Worm (Caenorhabditis elegans) whole organism, young adult: ENCODE measurements around the gene trap-3.

Source experiments
- B0336.3 ChIP-seq: fragments of 200-800 bp; sonication (Bioruptor generic); IDR thresholded peaks from 2 replicates; pipeline ENCODE4 v1.3.6; 2022; ENCODE audit warnings: missing genetic modification characterization, missing compliant biosample characterization
- K12H6.12 ChIP-seq: fragments of 200-800 bp; sonication (Bioruptor generic); optimal IDR thresholded peaks from 2 replicates; lab custom pipeline; 2018; ENCODE audit warnings: mild to moderate bottlenecking, missing genetic modification characterization, missing compliant biosample characterization
- ZK185.1 ChIP-seq: sonication (generic microtip); optimal IDR thresholded peaks from 2 replicates; lab custom pipeline; 2016; ENCODE audit warnings: mild to moderate bottlenecking, missing genetic modification characterization, missing compliant biosample characterization; ENCODE audit not compliant: poor library complexity, severe bottlenecking
- ama-1 ChIP-seq, 3 experiments: fragments of 150-350 bp in 1 of 3; sonication (generic microtip) in 2 of 3; optimal IDR thresholded peaks; 2 replicates each; lab custom pipeline; 2014 to 2018; ENCODE audit warnings: missing biosample characterization in 2 of 3, missing genetic modification characterization in 2 of 3, missing genetic modification reagents in 2 of 3
- attf-5 ChIP-seq: fragments of 200-800 bp; sonication (Bioruptor generic); optimal IDR thresholded peaks from 2 replicates; lab custom pipeline; 2018; ENCODE audit warnings: mild to moderate bottlenecking, missing genetic modification characterization, missing compliant biosample characterization
- egl-44 ChIP-seq: fragments of 200-800 bp; sonication (Bioruptor generic); IDR thresholded peaks from 2 replicates; pipeline ENCODE4 v1.3.6; 2022; ENCODE audit warnings: missing genetic modification reagents, missing genetic modification characterization, missing compliant biosample characterization
- egrh-3 ChIP-seq: fragments of 200-800 bp; sonication (Bioruptor generic); IDR thresholded peaks from 2 replicates; pipeline ENCODE4 v1.3.6; 2022; ENCODE audit warnings: missing genetic modification reagents, missing genetic modification characterization, missing compliant biosample characterization
- ets-4 ChIP-seq: fragments of 200-800 bp; sonication (Bioruptor generic); optimal IDR thresholded peaks from 2 replicates; lab custom pipeline; 2018; ENCODE audit warnings: mild to moderate bottlenecking, missing genetic modification characterization, missing compliant biosample characterization
- hsf-1 ChIP-seq: fragments of 200-800 bp; sonication (Bioruptor generic); IDR thresholded peaks from 2 replicates; pipeline ENCODE4 v1.3.6; 2022; ENCODE audit warnings: missing genetic modification reagents, missing genetic modification characterization, missing compliant biosample characterization
- lin-26 ChIP-seq: fragments of 200-800 bp; sonication (Bioruptor generic); IDR thresholded peaks from 2 replicates; pipeline ENCODE4 v1.3.6; 2022; ENCODE audit warnings: missing genetic modification reagents, missing genetic modification characterization, missing compliant biosample characterization
- ztf-22 ChIP-seq: fragments of 200-800 bp; sonication (Bioruptor generic); optimal IDR thresholded peaks from 2 replicates; lab custom pipeline; 2018; ENCODE audit warnings: mild to moderate bottlenecking, missing genetic modification characterization, moderate library complexity, missing compliant biosample characterization
- ztf-28 ChIP-seq: fragments of 200-800 bp; sonication (Bioruptor generic); IDR thresholded peaks from 2 replicates; pipeline ENCODE4 v1.3.6; 2022; ENCODE audit warnings: missing genetic modification reagents, missing genetic modification characterization, missing compliant biosample characterization

DNA sequence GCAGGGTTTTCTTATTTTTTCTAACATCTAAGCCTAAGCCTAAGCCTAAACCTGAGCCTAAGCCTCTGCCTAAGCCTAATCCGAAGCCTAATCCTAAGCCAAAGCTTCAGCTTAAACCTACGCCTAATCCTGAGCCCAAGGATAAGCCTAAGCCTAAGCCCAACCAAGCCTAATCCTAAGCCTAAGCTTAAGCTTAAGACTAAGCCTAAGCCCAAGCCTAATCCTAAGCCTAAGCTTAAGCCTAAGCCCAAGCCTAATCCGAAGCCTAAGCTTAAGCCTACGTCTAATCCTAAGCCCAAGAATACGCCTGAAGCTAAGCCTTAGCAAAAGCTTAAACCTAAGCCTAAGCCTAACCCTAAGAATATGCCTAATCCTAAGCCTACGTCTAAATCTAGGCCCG lies 14.1 kb downstream of the trap-3 start:
- TF ChIP-seq lin-26 (GFP tag; lab: Robert Waterston, UW) (no peak), ZK185.1 (tag; lab: Kevin White, UChicago) (no peak), K12H6.12 (no peak), B0336.3 (GFP tag; lab: Robert Waterston, UW) (no peak), ztf-22 (GFP tag; lab: Kevin White, UChicago) (no peak), egrh-3 (GFP tag; lab: Robert Waterston, UW) (no peak), attf-5 (GFP tag; lab: Kevin White, UChicago) (no peak), ztf-28 (GFP tag; lab: Robert Waterston, UW) (no peak), ets-4 (GFP tag; lab: Kevin White, UChicago) (no peak), ama-1 (optimal IDR thresholded peaks at IDR 0.05; lab: Kevin White, UChicago) (no peak), ama-1 (GFP tag; optimal IDR thresholded peaks at IDR 0.05; lab: Kevin White, UChicago) (no peak), egl-44 (GFP tag; lab: Robert Waterston, UW) (no peak), hsf-1 (GFP tag; lab: Robert Waterston, UW) (no peak)
